Fruit fly (Drosophila melanogaster) whole organism, wandering third instar larva: ENCODE measurements around the gene rdhB.

Experiments used
- Abd-B ChIP-seq: fragments of >200 bp; optimal IDR thresholded peaks from 2 replicates; lab custom pipeline; 2017; ENCODE audit warnings: missing biosample characterization, missing genetic modification characterization
- CG32264 ChIP-seq: fragments of 200-800 bp; sonication (Bioruptor generic); optimal IDR thresholded peaks from 2 replicates; lab custom pipeline; 2016; ENCODE audit warnings: missing biosample characterization, missing genetic modification characterization
- CG9705 ChIP-seq: fragments of 200-800 bp; sonication (Bioruptor generic); optimal IDR thresholded peaks from 2 replicates; lab custom pipeline; 2018; ENCODE audit warnings: missing biosample characterization, mild to moderate bottlenecking, missing genetic modification characterization
- Dfd ChIP-seq: fragments of >200 bp; optimal IDR thresholded peaks from 2 replicates; lab custom pipeline; 2017; ENCODE audit warnings: missing biosample characterization, missing genetic modification characterization
- GATAd ChIP-seq: sonication (Bioruptor generic); optimal IDR thresholded peaks from 2 replicates; lab custom pipeline; 2016; ENCODE audit warnings: missing biosample characterization, missing genetic modification characterization
- HLH106 ChIP-seq: fragments of 200-800 bp; optimal IDR thresholded peaks from 3 replicates; lab custom pipeline; 2019; ENCODE audit warnings: missing biosample characterization, mild to moderate bottlenecking, missing genetic modification characterization, moderate library complexity
- Hr78 ChIP-seq: fragments of >200 bp; optimal IDR thresholded peaks from 2 replicates; lab custom pipeline; 2017; ENCODE audit warnings: missing biosample characterization, missing genetic modification characterization
- Jra ChIP-seq: sonication (Bioruptor generic); optimal IDR thresholded peaks from 2 replicates; lab custom pipeline; 2016; ENCODE audit warnings: missing biosample characterization, missing genetic modification characterization
- Mio ChIP-seq: sonication (Bioruptor generic); optimal IDR thresholded peaks from 2 replicates; lab custom pipeline; 2016; ENCODE audit warnings: missing biosample characterization, missing genetic modification characterization
- Myc ChIP-seq: fragments of >200 bp; optimal IDR thresholded peaks from 2 replicates; lab custom pipeline; 2017
- N ChIP-seq: fragments of >200 bp; optimal IDR thresholded peaks from 2 replicates; lab custom pipeline; 2018; ENCODE audit warnings: missing biosample characterization, missing external identifiers, missing genetic modification characterization
- OdsH ChIP-seq: fragments of 200-800 bp; sonication (Bioruptor generic); optimal IDR thresholded peaks from 2 replicates; lab custom pipeline; 2016; ENCODE audit warnings: missing biosample characterization, mild to moderate bottlenecking, missing genetic modification characterization
- Rel ChIP-seq, 2 experiments: fragments of 200-800 bp; sonication (Bioruptor generic) in 1 of 2; optimal IDR thresholded peaks; 2 replicates in 1 of 2; 3 replicates in 1 of 2; lab custom pipeline; 2016 to 2019; ENCODE audit warnings: mild to moderate bottlenecking in 2 of 2, missing biosample characterization in 2 of 2, missing genetic modification characterization in 2 of 2, moderate library complexity in 1 of 2
- br ChIP-seq: fragments of 200-800 bp; sonication (Bioruptor generic); optimal IDR thresholded peaks from 2 replicates; lab custom pipeline; 2016; ENCODE audit warnings: missing biosample characterization, missing genetic modification characterization
- brk ChIP-seq: fragments of 200-800 bp; sonication (Bioruptor generic); optimal IDR thresholded peaks from 2 replicates; lab custom pipeline; 2016; ENCODE audit warnings: missing biosample characterization, mild to moderate bottlenecking, missing genetic modification characterization
- dl ChIP-seq, 2 experiments: fragments of 175-275, 200-275 bp in 1 of 2; fragments of 200-275 bp in 1 of 2; sonication (Bioruptor generic); optimal IDR thresholded peaks; lab custom pipeline; 2018; ENCODE audit warnings: mild to moderate bottlenecking in 2 of 2, missing biosample characterization in 2 of 2, missing genetic modification characterization in 2 of 2, moderate library complexity in 2 of 2; ENCODE audit not compliant: partially characterized antibody in 2 of 2, insufficient read depth in 1 of 2
- foxo ChIP-seq, 2 experiments: fragments of 200-800 bp; sonication (Bioruptor generic); optimal IDR thresholded peaks; 2 replicates in 1 of 2; 3 replicates in 1 of 2; lab custom pipeline; 2016 to 2017; ENCODE audit warnings: missing biosample characterization in 2 of 2, missing genetic modification characterization in 2 of 2
- jim ChIP-seq: fragments of 175-275, 200-325 bp; sonication (Bioruptor generic); optimal IDR thresholded peaks from 2 replicates; lab custom pipeline; 2016; ENCODE audit warnings: missing biosample characterization, mild to moderate bottlenecking, missing genetic modification characterization
- pan ChIP-seq: fragments of >200 bp; optimal IDR thresholded peaks from 2 replicates; lab custom pipeline; 2017
- rgr ChIP-seq: fragments of 200-800 bp; sonication (Bioruptor generic); optimal IDR thresholded peaks from 3 replicates; lab custom pipeline; 2016; ENCODE audit warnings: missing biosample characterization, mild to moderate bottlenecking, missing genetic modification characterization
- sv ChIP-seq: fragments of 200-800 bp; sonication (Bioruptor generic); optimal IDR thresholded peaks from 3 replicates; lab custom pipeline; 2016; ENCODE audit warnings: missing biosample characterization, missing genetic modification characterization
- tai ChIP-seq: sonication (Bioruptor generic); optimal IDR thresholded peaks from 2 replicates; lab custom pipeline; 2016; ENCODE audit warnings: missing biosample characterization, missing genetic modification characterization
- woc ChIP-seq: sonication (Bioruptor generic); optimal IDR thresholded peaks from 2 replicates; lab custom pipeline; 2016; ENCODE audit warnings: missing biosample characterization, mild to moderate bottlenecking, missing genetic modification characterization

Gene rdhB

DNA sequence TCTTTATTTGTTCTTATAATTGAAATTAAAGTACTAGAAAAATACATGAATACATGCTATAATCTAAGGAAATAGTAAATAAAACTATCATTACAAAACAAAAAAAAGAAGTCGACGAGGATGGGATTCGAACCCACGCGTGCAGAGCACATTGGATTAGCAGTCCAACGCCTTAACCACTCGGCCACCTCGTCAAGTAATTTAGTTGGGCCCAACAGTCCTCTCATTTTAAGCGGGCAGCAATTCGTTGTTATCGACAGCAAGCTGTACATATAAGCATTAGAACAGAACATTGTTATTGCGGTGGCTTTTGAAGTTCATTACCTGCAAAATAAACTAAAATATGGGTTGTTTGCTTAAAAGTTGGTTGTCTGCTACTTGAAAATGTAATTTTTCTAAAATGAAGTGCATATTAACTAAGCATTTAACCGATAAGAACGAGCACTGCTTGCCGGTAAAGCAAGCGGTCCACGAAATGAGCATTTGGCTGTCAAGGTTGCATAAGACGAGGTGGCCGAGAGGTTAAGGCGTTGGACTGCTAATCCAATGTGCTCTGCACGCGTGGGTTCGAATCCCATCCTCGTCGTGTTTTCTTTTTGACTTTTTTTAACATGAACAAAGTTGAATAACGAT is 45.7 kb downstream of the rdhB start:
- TF ChIP-seq br (GFP tag; lab: Kevin White, UChicago) (no peak), woc (GFP tag; lab: Kevin White, UChicago) (no peak), Myc (lab: Kevin White, UChicago) (peak; percentile 23), Rel (GFP tag; optimal IDR thresholded peaks at IDR 0.05; lab: Kevin White, UChicago) (no peak), Rel (tag; optimal IDR thresholded peaks at IDR 0.05; lab: Kevin White, UChicago) (no peak), Abd-B (peak; percentile 14), N (GFP tag; lab: Kevin White, UChicago) (peak; percentile 77)

DNA sequence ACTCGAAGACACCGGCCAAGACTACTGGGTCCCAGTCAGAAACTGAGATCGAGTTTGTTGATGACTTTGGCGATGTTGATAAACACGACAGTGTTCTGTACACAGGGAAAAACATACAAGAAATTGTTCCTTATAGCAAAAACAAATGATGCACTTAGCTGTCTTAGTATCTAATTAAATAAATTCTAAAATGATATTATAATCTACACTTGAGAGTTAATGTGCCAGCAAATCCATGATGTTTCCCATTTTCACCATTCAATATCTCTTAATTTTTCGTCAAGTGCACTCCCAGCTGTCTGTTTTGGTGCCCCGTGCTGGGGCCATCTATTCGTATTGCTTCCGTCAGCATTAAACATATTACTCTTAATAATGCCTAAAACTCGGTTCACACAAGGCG is 48.8 kb downstream of the rdhB start:
- TF ChIP-seq sv (GFP tag; lab: Kevin White, UChicago): peak; percentile 18
- TF ChIP-seq dl (GFP tag; optimal IDR thresholded peaks at IDR 0.05; lab: Kevin White, UChicago; ENCODE audit: insufficient read depth in 1 of 2, partially characterized antibody in 2 of 2): no peak
- TF ChIP-seq pan: no peak

DNA sequence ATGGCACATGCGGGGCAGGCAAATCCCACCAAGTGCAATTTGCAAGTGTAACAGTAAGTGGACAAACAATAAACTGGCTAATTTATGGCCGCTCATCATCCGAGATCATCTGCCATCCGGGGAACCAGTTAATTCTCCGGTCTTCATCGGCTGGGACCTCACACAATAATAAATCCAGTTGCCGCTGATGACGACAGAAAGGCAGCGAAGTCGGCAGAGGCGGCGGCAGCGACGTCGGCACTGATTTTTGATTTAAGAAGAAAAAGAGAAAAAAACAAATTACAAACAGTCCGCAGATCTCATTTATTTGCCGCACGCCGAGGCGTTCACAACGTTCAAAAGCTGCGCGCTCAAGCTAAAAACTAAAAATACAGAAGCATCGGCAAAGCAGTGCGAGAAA is 50.9 kb downstream of the rdhB start, which contains the start of gene CG13856:
Gene CG13856 (plus strand): TSS at position 301 of the 400 bp plus-strand sequence.
- no peak for TF ChIP-seq woc (GFP tag; lab: Kevin White, UChicago)
- TF ChIP-seq GATAd (GFP tag; lab: Kevin White, UChicago): no peak
- TF ChIP-seq sv (GFP tag; lab: Kevin White, UChicago): no peak
- no peak for TF ChIP-seq HLH106 (tag; lab: Kevin White, UChicago)
- no peak for TF ChIP-seq pan
- TF ChIP-seq tai (GFP tag; lab: Kevin White, UChicago): no peak
- no peak for TF ChIP-seq dl (GFP tag; optimal IDR thresholded peaks at IDR 0.05; lab: Kevin White, UChicago; ENCODE audit: insufficient read depth in 1 of 2, partially characterized antibody in 2 of 2)
- no peak for TF ChIP-seq Abd-B
- no peak for TF ChIP-seq Jra (GFP tag; lab: Kevin White, UChicago)
- TF ChIP-seq OdsH (GFP tag; lab: Kevin White, UChicago): no peak
- TF ChIP-seq jim (GFP tag; lab: Kevin White, UChicago): no peak
- no peak for TF ChIP-seq Hr78 (GFP tag; lab: Kevin White, UChicago)
- TF ChIP-seq Mio: no peak
- TF ChIP-seq CG9705 (GFP tag; lab: Kevin White, UChicago): no peak
- no peak for TF ChIP-seq rgr (GFP tag; lab: Kevin White, UChicago)
- no peak for TF ChIP-seq foxo (GFP tag; optimal IDR thresholded peaks at IDR 0.05; lab: Kevin White, UChicago)
- no peak for TF ChIP-seq N (GFP tag; lab: Kevin White, UChicago)

DNA sequence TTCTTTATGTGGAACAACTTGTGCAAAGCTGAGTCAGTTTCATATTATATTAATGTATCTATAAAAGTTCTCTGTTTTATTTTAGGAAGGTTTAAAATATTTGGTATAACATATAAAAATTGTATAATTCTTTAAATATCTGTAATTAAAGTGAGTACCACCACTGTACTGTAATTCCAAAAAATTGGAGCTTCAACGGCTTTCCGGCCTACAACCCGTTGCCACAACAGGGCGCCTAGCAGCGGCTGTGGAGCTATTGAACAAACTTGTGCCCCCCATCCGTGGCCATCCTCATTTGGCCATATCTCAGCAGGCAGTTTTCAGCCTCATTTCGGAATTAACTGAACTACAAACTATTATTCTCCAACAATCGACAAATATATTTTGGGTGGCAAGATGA is 54.1 kb downstream of the rdhB start, which contains the start of gene CG13855:
Gene CG13855 (plus strand): TSS at position 301 of the 400 bp plus-strand sequence.
- no peak for TF ChIP-seq Dfd (GFP tag; lab: Kevin White, UChicago)
- TF ChIP-seq rgr (GFP tag; lab: Kevin White, UChicago): no peak
- no peak for TF ChIP-seq Mio
- TF ChIP-seq CG32264 (GFP tag; lab: Kevin White, UChicago): no peak
- no peak for TF ChIP-seq OdsH (GFP tag; lab: Kevin White, UChicago)
- no peak for TF ChIP-seq brk
